Fruit fly (Drosophila melanogaster) whole organism, embryonic: ENCODE results near the gene CG4880.

Experiments
- Adf1 ChIP-seq: fragments of 200-800 bp; sonication (Bioruptor generic); IDR thresholded peaks from 2 replicates; pipeline ENCODE4 v1.3.6; 2022; ENCODE audit warnings: missing biosample characterization, missing genetic modification characterization
- BEAF-32 ChIP-seq: fragments of 200-800 bp; sonication (Bioruptor generic); optimal IDR thresholded peaks from 3 replicates; lab custom pipeline; 2017; ENCODE audit warnings: missing biosample characterization, missing genetic modification characterization, mild to moderate bottlenecking, moderate library complexity, missing genetic modification reagents
- Bgb ChIP-seq: fragments of 200-800 bp; sonication (Bioruptor generic); IDR thresholded peaks from 2 replicates; pipeline ENCODE4 v1.3.6; 2022; ENCODE audit warnings: missing biosample characterization, missing genetic modification characterization; ENCODE audit not compliant: partially characterized antibody
- CG10321 ChIP-seq: fragments of 200-800 bp; sonication (Bioruptor generic); IDR thresholded peaks from 2 replicates; pipeline ENCODE4 v1.3.6; 2022; ENCODE audit warnings: missing biosample characterization, missing genetic modification characterization
- CG11696 ChIP-seq: fragments of 200-800 bp; sonication (Bioruptor generic); IDR thresholded peaks from 2 replicates; pipeline ENCODE4 v1.3.6; 2022; ENCODE audit warnings: missing biosample characterization, missing genetic modification characterization
- CG12391 ChIP-seq: fragments of 200-800 bp; sonication (Bioruptor generic); optimal IDR thresholded peaks from 3 replicates; lab custom pipeline; 2018; ENCODE audit warnings: missing biosample characterization, mild to moderate bottlenecking, missing genetic modification characterization, moderate library complexity
- CG12744 ChIP-seq: fragments of 200-800 bp; sonication (Bioruptor generic); optimal IDR thresholded peaks from 2 replicates; lab custom pipeline; 2016; ENCODE audit warnings: missing biosample characterization, missing genetic modification characterization
- CG13775 ChIP-seq: fragments of 200-800 bp; sonication (Bioruptor generic); optimal IDR thresholded peaks from 3 replicates; lab custom pipeline; 2017; ENCODE audit warnings: missing biosample characterization, mild to moderate bottlenecking, missing genetic modification characterization
- CG14860 ChIP-seq: fragments of 200-800 bp; sonication (Bioruptor generic); IDR thresholded peaks from 3 replicates; pipeline ENCODE4 v1.3.6; 2022; ENCODE audit warnings: missing biosample characterization, missing genetic modification characterization; ENCODE audit not compliant: partially characterized antibody
- CG15601 ChIP-seq: fragments of 200-800 bp; sonication (Bioruptor generic); optimal IDR thresholded peaks from 3 replicates; lab custom pipeline; 2019; ENCODE audit warnings: missing biosample characterization, mild to moderate bottlenecking, missing genetic modification characterization, moderate library complexity
- CG16863 ChIP-seq: fragments of 200-800 bp; sonication (Bioruptor generic); optimal IDR thresholded peaks from 3 replicates; lab custom pipeline; 2016; ENCODE audit warnings: missing biosample characterization, missing genetic modification characterization
- CG18599 ChIP-seq: fragments of 200-800 bp; sonication (Bioruptor generic); optimal IDR thresholded peaks from 3 replicates; lab custom pipeline; 2017; ENCODE audit warnings: missing biosample characterization, missing genetic modification characterization, mild to moderate bottlenecking, moderate library complexity, missing genetic modification reagents
- CG31441 ChIP-seq: fragments of 200-800 bp; sonication (Bioruptor generic); IDR thresholded peaks from 2 replicates; pipeline ENCODE4 v1.3.6; 2022; ENCODE audit warnings: missing biosample characterization, missing genetic modification characterization
- CG32772 ChIP-seq: fragments of 200-800 bp; sonication (Bioruptor generic); IDR thresholded peaks from 2 replicates; pipeline ENCODE4 v1.3.6; 2022; ENCODE audit warnings: missing biosample characterization, missing genetic modification characterization
- CG3407 ChIP-seq: fragments of 200-800 bp; sonication (Bioruptor generic); optimal IDR thresholded peaks from 2 replicates; lab custom pipeline; 2018; ENCODE audit warnings: missing biosample characterization, mild to moderate bottlenecking, missing genetic modification characterization
- CG4707 ChIP-seq: fragments of 200-800 bp; sonication (Bioruptor generic); optimal IDR thresholded peaks from 2 replicates; lab custom pipeline; 2018; ENCODE audit warnings: missing biosample characterization, mild to moderate bottlenecking, missing genetic modification characterization, moderate library complexity
- CG6254 ChIP-seq: fragments of 200-800 bp; sonication (Bioruptor generic); optimal IDR thresholded peaks from 3 replicates; lab custom pipeline; 2017; ENCODE audit warnings: mild to moderate bottlenecking, missing biosample characterization, missing genetic modification reagents, missing genetic modification characterization
- CG8089 ChIP-seq: fragments of 200-800 bp; sonication (Bioruptor generic); optimal IDR thresholded peaks from 3 replicates; lab custom pipeline; 2016; ENCODE audit warnings: missing biosample characterization, missing genetic modification characterization
- CG8765 ChIP-seq: fragments of 200-800 bp; sonication (Bioruptor generic); IDR thresholded peaks from 2 replicates; pipeline ENCODE4 v1.3.6; 2022; ENCODE audit warnings: missing biosample characterization, missing genetic modification characterization
- CG9727 ChIP-seq: fragments of 200-800 bp; sonication (Bioruptor generic); optimal IDR thresholded peaks from 3 replicates; lab custom pipeline; 2017; ENCODE audit warnings: missing biosample characterization, mild to moderate bottlenecking, missing genetic modification characterization
- CG9876 ChIP-seq: fragments of 200-800 bp; sonication (Bioruptor generic); optimal IDR thresholded peaks from 2 replicates; lab custom pipeline; 2016; ENCODE audit warnings: missing biosample characterization, missing genetic modification characterization
- CG9932 ChIP-seq: fragments of 200-800 bp; sonication (Bioruptor generic); IDR thresholded peaks from 2 replicates; pipeline ENCODE4 v1.3.6; 2022; ENCODE audit warnings: missing biosample characterization, missing genetic modification characterization
- CTCF ChIP-seq: fragments of 200-800 bp; sonication (Bioruptor generic); optimal IDR thresholded peaks from 2 replicates; lab custom pipeline; 2017; ENCODE audit warnings: missing biosample characterization, mild to moderate bottlenecking, missing genetic modification characterization, moderate library complexity
- Camta ChIP-seq: fragments of 200-800 bp; sonication (Bioruptor generic); optimal IDR thresholded peaks from 2 replicates; lab custom pipeline; 2016; ENCODE audit warnings: missing biosample characterization, missing genetic modification characterization
- CkIIα-i1 ChIP-seq: fragments of 200-800 bp; sonication (Bioruptor generic); IDR thresholded peaks from 2 replicates; pipeline ENCODE4 v1.3.6; 2022; ENCODE audit warnings: missing biosample characterization, missing genetic modification characterization
- Dad ChIP-seq: fragments of 200-800 bp; sonication (Bioruptor generic); optimal IDR thresholded peaks from 3 replicates; lab custom pipeline; 2016; ENCODE audit warnings: missing biosample characterization, missing genetic modification characterization
- E2f2 ChIP-seq: fragments of 200-800 bp; sonication (Bioruptor generic); IDR thresholded peaks from 2 replicates; pipeline ENCODE4 v1.3.6; 2022; ENCODE audit warnings: missing biosample characterization, missing genetic modification characterization
- H2.0 ChIP-seq: fragments of 200-800 bp; sonication (Bioruptor generic); IDR thresholded peaks from 2 replicates; pipeline ENCODE4 v1.3.6; 2022; ENCODE audit warnings: missing biosample characterization, missing genetic modification characterization
- HLH3B ChIP-seq: fragments of 200-800 bp; sonication (Bioruptor generic); IDR thresholded peaks from 2 replicates; pipeline ENCODE4 v1.3.6; 2022; ENCODE audit warnings: missing biosample characterization, missing genetic modification characterization
- Hr3 ChIP-seq: fragments of 200-800 bp; sonication (Bioruptor generic); optimal IDR thresholded peaks from 3 replicates; lab custom pipeline; 2016; ENCODE audit warnings: missing biosample characterization, missing genetic modification characterization
- Hr39 ChIP-seq: fragments of >200 bp; optimal IDR thresholded peaks from 2 replicates; lab custom pipeline; 2017
- Lhr ChIP-seq: fragments of 200-800 bp; sonication (Bioruptor generic); optimal IDR thresholded peaks from 3 replicates; lab custom pipeline; 2017; ENCODE audit warnings: mild to moderate bottlenecking, missing biosample characterization, missing genetic modification reagents, missing genetic modification characterization
- Nf-YA ChIP-seq: fragments of 200-800 bp; sonication (Bioruptor generic); IDR thresholded peaks from 2 replicates; pipeline ENCODE4 v1.3.6; 2022; ENCODE audit warnings: missing biosample characterization, missing genetic modification characterization
- Oaz ChIP-seq: fragments of 200-800 bp; sonication (Bioruptor generic); IDR thresholded peaks from 2 replicates; pipeline ENCODE4 v1.3.6; 2022; ENCODE audit warnings: missing biosample characterization, missing genetic modification characterization
- Vsx1 ChIP-seq: fragments of 200-800 bp; sonication (Bioruptor generic); optimal IDR thresholded peaks from 2 replicates; lab custom pipeline; 2017; ENCODE audit warnings: missing biosample characterization, mild to moderate bottlenecking, missing genetic modification characterization, missing genetic modification reagents
- al ChIP-seq: fragments of 200-800 bp; sonication (Bioruptor generic); IDR thresholded peaks from 2 replicates; pipeline ENCODE4 v1.3.6; 2022; ENCODE audit warnings: missing biosample characterization, missing genetic modification characterization
- ase ChIP-seq: fragments of 200-800 bp; sonication (Bioruptor generic); IDR thresholded peaks from 3 replicates; pipeline ENCODE4 v1.3.6; 2022; ENCODE audit warnings: missing biosample characterization, missing genetic modification characterization
- chm ChIP-seq: fragments of 200-800 bp; sonication (Bioruptor generic); IDR thresholded peaks from 2 replicates; pipeline ENCODE4 v1.3.6; 2022; ENCODE audit warnings: missing biosample characterization, missing genetic modification characterization
- crp ChIP-seq, 2 experiments: fragments of 200-800 bp; sonication (Bioruptor generic); optimal IDR thresholded peaks; 2 replicates in 1 of 2; 3 replicates in 1 of 2; lab custom pipeline; 2017; ENCODE audit warnings: missing biosample characterization in 2 of 2, missing genetic modification characterization in 2 of 2, mild to moderate bottlenecking in 1 of 2, moderate library complexity in 1 of 2
- dati ChIP-seq: fragments of 200-800 bp; sonication (Bioruptor generic); IDR thresholded peaks from 2 replicates; pipeline ENCODE4 v1.3.6; 2022; ENCODE audit warnings: missing biosample characterization, missing genetic modification characterization
- dmrt99B ChIP-seq: fragments of 200-800 bp; sonication (Bioruptor generic); optimal IDR thresholded peaks from 2 replicates; lab custom pipeline; 2018; ENCODE audit warnings: missing biosample characterization, mild to moderate bottlenecking, missing genetic modification characterization, moderate library complexity
- gce ChIP-seq: fragments of 200-800 bp; sonication (Bioruptor generic); IDR thresholded peaks from 3 replicates; pipeline ENCODE4 v1.3.6; 2022; ENCODE audit warnings: missing biosample characterization, missing genetic modification characterization
- gfzf ChIP-seq: fragments of 200-800 bp; sonication (Bioruptor generic); optimal IDR thresholded peaks from 2 replicates; lab custom pipeline; 2016; ENCODE audit warnings: missing biosample characterization, mild to moderate bottlenecking, missing genetic modification characterization, moderate library complexity
- grn ChIP-seq: fragments of 200-800 bp; sonication (Bioruptor generic); optimal IDR thresholded peaks from 3 replicates; lab custom pipeline; 2017; ENCODE audit warnings: missing biosample characterization, missing genetic modification characterization
- nerfin-2 ChIP-seq: fragments of 200-800 bp; sonication (Bioruptor generic); IDR thresholded peaks from 2 replicates; pipeline ENCODE4 v1.3.6; 2022; ENCODE audit warnings: missing biosample characterization, missing genetic modification characterization; ENCODE audit not compliant: partially characterized antibody
- peb ChIP-seq: fragments of 200-800 bp; sonication (Bioruptor generic); IDR thresholded peaks from 2 replicates; pipeline ENCODE4 v1.3.6; 2022; ENCODE audit warnings: missing biosample characterization, missing genetic modification characterization
- psq ChIP-seq: fragments of 200-800 bp; sonication (Bioruptor generic); optimal IDR thresholded peaks from 2 replicates; lab custom pipeline; 2017; ENCODE audit warnings: missing biosample characterization, missing genetic modification characterization
- pum ChIP-seq: fragments of 200-800 bp; sonication (Bioruptor generic); optimal IDR thresholded peaks from 2 replicates; lab custom pipeline; 2016; ENCODE audit warnings: missing biosample characterization, missing genetic modification characterization
- ranshi ChIP-seq: fragments of 200-800 bp; sonication (Bioruptor generic); IDR thresholded peaks from 2 replicates; pipeline ENCODE4 v1.3.6; 2022; ENCODE audit warnings: missing biosample characterization, missing genetic modification characterization
- sens-2 ChIP-seq: fragments of 200-800 bp; sonication (Bioruptor generic); IDR thresholded peaks from 2 replicates; pipeline ENCODE4 v1.3.6; 2022; ENCODE audit warnings: missing biosample characterization, missing genetic modification characterization
- sima ChIP-seq: fragments of 200-800 bp; sonication (Bioruptor generic); optimal IDR thresholded peaks from 2 replicates; lab custom pipeline; 2016; ENCODE audit warnings: missing biosample characterization, missing genetic modification characterization
- tgo ChIP-seq: fragments of 200-800 bp; sonication (Bioruptor generic); IDR thresholded peaks from 3 replicates; pipeline ENCODE4 v1.3.6; 2022; ENCODE audit warnings: missing biosample characterization, missing genetic modification characterization
- wek ChIP-seq: fragments of 200-800 bp; sonication (Bioruptor generic); optimal IDR thresholded peaks from 3 replicates; lab custom pipeline; 2018; ENCODE audit warnings: missing biosample characterization, mild to moderate bottlenecking, missing genetic modification characterization, moderate library complexity

Gene CG4880

DNA sequence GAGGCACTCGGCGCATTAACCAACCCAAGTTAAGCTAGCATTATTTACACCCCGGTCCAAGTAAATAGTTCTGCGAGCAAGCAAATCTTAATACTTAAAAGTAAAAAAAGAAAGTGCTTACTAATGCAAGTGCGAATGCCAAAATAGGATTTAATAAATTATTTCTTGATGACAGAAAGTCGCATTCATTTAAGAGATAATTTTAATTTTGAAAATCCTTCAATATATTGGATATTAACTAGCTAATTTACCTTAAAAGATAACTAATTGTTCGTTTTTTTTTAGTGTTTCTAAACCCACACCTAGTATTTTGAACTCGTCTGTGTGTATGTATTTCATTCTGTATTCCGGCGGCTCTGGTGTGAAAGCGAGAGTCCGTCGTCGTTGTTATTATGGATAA is 31.9 kb upstream of the CG4880 start (continued):
- TF ChIP-seq gce (GFP tag; lab: Robert Waterston, UW) (no peak), dati (no peak), CG3407 (GFP tag; lab: Kevin White, UChicago) (peak; percentile 22), CG8089 (GFP tag; lab: Kevin White, UChicago) (no peak), grn (GFP tag; lab: Kevin White, UChicago) (no peak), CG12744 (GFP tag; lab: Kevin White, UChicago) (no peak), CG32772 (GFP tag; lab: Robert Waterston, UW) (0 out of 2 replicates have a peak, but pooled peaks have one; percentile 30), Adf1 (GFP tag; lab: Robert Waterston, UW) (no peak), E2f2 (GFP tag; lab: Robert Waterston, UW) (peak; percentile 18; the same call in 1 of the 2 replicates), Camta (GFP tag; lab: Kevin White, UChicago) (no peak), CG9727 (GFP tag; lab: Kevin White, UChicago) (peak; percentile 41), pum (GFP tag; lab: Kevin White, UChicago) (no peak), CG31441 (GFP tag; lab: Robert Waterston, UW) (peak; percentile 77), tgo (GFP tag; lab: Robert Waterston, UW) (peak; percentile 61; the same call in 2 of the 3 replicates), Lhr (GFP tag; lab: Kevin White, UChicago) (no peak), Nf-YA (GFP tag; lab: Robert Waterston, UW) (no peak), dmrt99B (tag; lab: Kevin White, UChicago) (peak; percentile 81), CkIIα-i1 (GFP tag; lab: Robert Waterston, UW) (no peak), sens-2 (no peak), al (no peak), peb (GFP tag; lab: Robert Waterston, UW) (no peak), Dad (GFP tag; lab: Kevin White, UChicago) (no peak), Oaz (GFP tag; lab: Robert Waterston, UW) (no peak), chm (GFP tag; lab: Robert Waterston, UW) (no peak), psq (GFP tag; lab: Kevin White, UChicago) (no peak), CG9876 (GFP tag; lab: Kevin White, UChicago) (no peak), CG11696 (GFP tag; lab: Robert Waterston, UW) (peak; percentile 59), nerfin-2 (GFP tag; lab: Robert Waterston, UW) (no peak), gfzf (GFP tag; lab: Kevin White, UChicago) (no peak), crp (GFP tag; optimal IDR thresholded peaks at IDR 0.05; lab: Kevin White, UChicago) (no peak), Hr3 (GFP tag; lab: Kevin White, UChicago) (peak; percentile 29), HLH3B (GFP tag; lab: Robert Waterston, UW) (peak; percentile 61), CG16863 (peak; percentile 6), ase (GFP tag; lab: Robert Waterston, UW) (peak; percentile 14; the same call in 1 of the 3 replicates), CG15601 (tag; lab: Kevin White, UChicago) (peak; percentile 39), H2.0 (0 out of 2 replicates have a peak, but pooled peaks have one; percentile 23), ranshi (GFP tag; lab: Robert Waterston, UW) (0 out of 2 replicates have a peak, but pooled peaks have one; percentile 10), CG6254 (GFP tag; lab: Kevin White, UChicago) (peak; percentile 3), CTCF (peak; percentile 35), CG14860 (GFP tag; lab: Robert Waterston, UW) (no peak), CG12391 (tag; lab: Kevin White, UChicago) (peak; percentile 56), CG10321 (GFP tag; lab: Robert Waterston, UW) (no peak), CG18599 (GFP tag; lab: Kevin White, UChicago) (peak; percentile 47), Vsx1 (GFP tag; lab: Kevin White, UChicago) (peak; percentile 31), CG9932 (GFP tag; lab: Robert Waterston, UW) (no peak), CG8765 (no peak), BEAF-32 (GFP tag; lab: Kevin White, UChicago) (no peak), wek (no peak), sima (GFP tag; lab: Kevin White, UChicago) (no peak), CG13775 (GFP tag; lab: Kevin White, UChicago) (peak; percentile 25), Hr39 (lab: Kevin White, UChicago) (no peak), Bgb (no peak), CG4707 (no peak)
